In the genomic region with DNA sequence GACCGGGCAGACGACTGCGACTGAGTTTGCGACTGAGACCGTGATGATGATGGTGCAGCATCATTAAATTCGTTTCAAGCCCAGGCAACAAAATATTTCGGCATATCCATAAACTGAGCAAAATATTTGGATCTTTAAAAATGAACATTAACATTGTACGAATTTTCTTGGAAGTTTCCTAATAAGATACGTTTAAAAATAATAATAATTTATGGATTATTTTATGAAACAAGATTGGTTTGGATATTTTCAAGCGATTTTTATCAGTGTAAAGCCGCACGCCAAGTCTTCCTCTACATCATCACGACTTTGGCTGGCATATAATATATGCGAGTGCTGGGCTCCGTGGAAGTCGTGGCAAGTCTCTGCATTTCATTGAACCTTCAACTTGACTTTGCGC, we compare ENCODE assay signal across 4 fruit fly cellular contexts.
TF ChIP-seq lines count a peak whose summit lies in the region.

No protein-coding gene starts in this region.

- no peak for TF ChIP-seq CTCF in whole organism, embryonic (GFP tag; optimal IDR thresholded peaks at IDR 0.05; lab: Kevin White, UChicago)

TF ChIP-seq in whole organism, embryonic, 481 proteins besides CTCF, POLR2A, EP300 and RAD21 (continues in another document):
- no peak for TF ChIP-seq Dll (GFP tag; IDR thresholded peaks at IDR 0.05; lab: Robert Waterston, UW; ENCODE audit: partially characterized antibody)
- no peak for TF ChIP-seq bowl (GFP tag; IDR thresholded peaks at IDR 0.05; lab: Robert Waterston, UW)
- no peak for TF ChIP-seq CG11560 (tag; IDR thresholded peaks at IDR 0.05; lab: Robert Waterston, UW)
- TF ChIP-seq Drgx (GFP tag; IDR thresholded peaks at IDR 0.05; lab: Robert Waterston, UW), result peak; percentile 61
- TF ChIP-seq CG17829 (tag; optimal IDR thresholded peaks at IDR 0.05; lab: Kevin White, UChicago), result peak; percentile 34
- TF ChIP-seq CG30431 (GFP tag; optimal IDR thresholded peaks at IDR 0.05; lab: Kevin White, UChicago), result no peak
- TF ChIP-seq CG18476 (GFP tag; optimal IDR thresholded peaks at IDR 0.05; lab: Kevin White, UChicago), result no peak
- TF ChIP-seq Ptx1 (GFP tag; IDR thresholded peaks at IDR 0.05; lab: Robert Waterston, UW), result peak; percentile 13; the same call in 1 of the 2 replicates
- 0 out of 3 replicates have a peak, but pooled peaks have one; percentile 31 for TF ChIP-seq tgo (GFP tag; IDR thresholded peaks at IDR 0.05; lab: Robert Waterston, UW)
- TF ChIP-seq CG10979 (tag; optimal IDR thresholded peaks at IDR 0.05; lab: Kevin White, UChicago), result peak; percentile 38
- TF ChIP-seq gem (tag; optimal IDR thresholded peaks at IDR 0.05; lab: Kevin White, UChicago), result peak; percentile 61
- peak; percentile 37 for TF ChIP-seq CG18262 (tag; optimal IDR thresholded peaks at IDR 0.05; lab: Kevin White, UChicago)
- TF ChIP-seq CG3838 (GFP tag; optimal IDR thresholded peaks at IDR 0.05; lab: Kevin White, UChicago), result no peak
- peak; percentile 45 for TF ChIP-seq unpg (GFP tag; optimal IDR thresholded peaks at IDR 0.05; lab: Kevin White, UChicago)
- peak; percentile 9 for TF ChIP-seq dmrt11E (tag; optimal IDR thresholded peaks at IDR 0.05; lab: Kevin White, UChicago)
- TF ChIP-seq pum (GFP tag; optimal IDR thresholded peaks at IDR 0.05; lab: Kevin White, UChicago), result no peak
- TF ChIP-seq CG8089 (GFP tag; optimal IDR thresholded peaks at IDR 0.05; lab: Kevin White, UChicago), result no peak
- TF ChIP-seq CG11093 (GFP tag; IDR thresholded peaks at IDR 0.05; lab: Robert Waterston, UW), result no peak
- no peak for TF ChIP-seq cg (GFP tag; optimal IDR thresholded peaks at IDR 0.05; lab: Kevin White, UChicago)
- TF ChIP-seq da (GFP tag; optimal IDR thresholded peaks at IDR 0.05; lab: Kevin White, UChicago), result no peak
- TF ChIP-seq scrt (GFP tag; optimal IDR thresholded peaks at IDR 0.05; lab: Kevin White, UChicago), result no peak

TF ChIP-seq in whole organism, prepupa, 60 proteins besides CTCF, POLR2A, EP300 and RAD21 (continues in another document):
- peak; percentile 58 for TF ChIP-seq CG31627 (GFP tag; optimal IDR thresholded peaks at IDR 0.05; lab: Kevin White, UChicago)
- TF ChIP-seq CG8632 (GFP tag; optimal IDR thresholded peaks at IDR 0.05; lab: Kevin White, UChicago), result peak; percentile 77
- peak; percentile 57 for TF ChIP-seq CG4318 (GFP tag; optimal IDR thresholded peaks at IDR 0.05; lab: Kevin White, UChicago)
- peak; percentile 75 for TF ChIP-seq CG32006 (GFP tag; optimal IDR thresholded peaks at IDR 0.05; lab: Kevin White, UChicago)
- TF ChIP-seq Ets96B (tag; optimal IDR thresholded peaks at IDR 0.05; lab: Kevin White, UChicago), result peak; percentile 84
- TF ChIP-seq pdm3 (GFP tag; optimal IDR thresholded peaks at IDR 0.05; lab: Kevin White, UChicago), result peak; percentile 75
- peak; percentile 51 for TF ChIP-seq CG16779 (tag; optimal IDR thresholded peaks at IDR 0.05; lab: Kevin White, UChicago)
- peak; percentile 63 for TF ChIP-seq CG6808 (GFP tag; optimal IDR thresholded peaks at IDR 0.05; lab: Kevin White, UChicago)
- TF ChIP-seq CG3919 (GFP tag; optimal IDR thresholded peaks at IDR 0.05; lab: Kevin White, UChicago), result peak; percentile 85
- peak; percentile 83 for TF ChIP-seq achi (GFP tag; optimal IDR thresholded peaks at IDR 0.05; lab: Kevin White, UChicago)
- TF ChIP-seq Eip75B (GFP tag; optimal IDR thresholded peaks at IDR 0.05; lab: Kevin White, UChicago), result peak; percentile 80
- TF ChIP-seq spab (GFP tag; optimal IDR thresholded peaks at IDR 0.05; lab: Kevin White, UChicago), result peak; percentile 59
- TF ChIP-seq salr (GFP tag; optimal IDR thresholded peaks at IDR 0.05; lab: Kevin White, UChicago), result peak; percentile 36 to 55
- peak; percentile 24 for TF ChIP-seq Blimp-1 (GFP tag; optimal IDR thresholded peaks at IDR 0.05; lab: Kevin White, UChicago)
- peak; percentile 41; the same call in 1 of the 2 replicates for TF ChIP-seq CG11294 (GFP tag; IDR thresholded peaks at IDR 0.05; lab: Robert Waterston, UW)
- peak; percentile 91 for TF ChIP-seq svp (GFP tag; lab: Kevin White, UChicago)
- TF ChIP-seq CG6163 (GFP tag; IDR thresholded peaks at IDR 0.05; lab: Robert Waterston, UW), result peak; percentile 86
- peak; percentile 87 for TF ChIP-seq esn (GFP tag; optimal IDR thresholded peaks at IDR 0.05; lab: Kevin White, UChicago)
- peak; percentile 82 for TF ChIP-seq CG34406 (GFP tag; optimal IDR thresholded peaks at IDR 0.05; lab: Kevin White, UChicago)
- peak; percentile 76 for TF ChIP-seq vri (GFP tag; optimal IDR thresholded peaks at IDR 0.05; lab: Kevin White, UChicago)
- peak; percentile 46 for TF ChIP-seq CG9139 (GFP tag; optimal IDR thresholded peaks at IDR 0.05; lab: Kevin White, UChicago)
- peak; percentile 32 for TF ChIP-seq dac (GFP tag; optimal IDR thresholded peaks at IDR 0.05; lab: Kevin White, UChicago)

TF ChIP-seq in whole organism, pupa, 21 proteins besides CTCF, POLR2A, EP300 and RAD21:
- TF ChIP-seq Ets98B (GFP tag; IDR thresholded peaks at IDR 0.05; lab: Robert Waterston, UW) (peak; percentile 68), EcR (GFP tag; optimal IDR thresholded peaks at IDR 0.05; lab: Kevin White, UChicago) (peak; percentile 51), CG32121 (GFP tag; IDR thresholded peaks at IDR 0.05; lab: Robert Waterston, UW) (peak; percentile 62; the same call in 1 of the 2 replicates), CG10348 (GFP tag; IDR thresholded peaks at IDR 0.05; lab: Robert Waterston, UW) (no peak), Pif1A (GFP tag; optimal IDR thresholded peaks at IDR 0.05; lab: Kevin White, UChicago) (peak; percentile 33), rn (GFP tag; IDR thresholded peaks at IDR 0.05; lab: Robert Waterston, UW) (peak; percentile 45; the same call in 1 of the 2 replicates), CG34367 (tag; optimal IDR thresholded peaks at IDR 0.05; lab: Kevin White, UChicago) (peak; percentile 78), Pif1B (GFP tag; optimal IDR thresholded peaks at IDR 0.05; lab: Kevin White, UChicago) (peak; percentile 84), CG4496 (GFP tag; IDR thresholded peaks at IDR 0.05; lab: Robert Waterston, UW) (peak; percentile 75), Snoo (tag; optimal IDR thresholded peaks at IDR 0.05; lab: Kevin White, UChicago) (no peak), CG8301 (tag; optimal IDR thresholded peaks at IDR 0.05; lab: Kevin White, UChicago) (peak; percentile 78), CG17806 (tag; optimal IDR thresholded peaks at IDR 0.05; lab: Kevin White, UChicago) (peak; percentile 83), CG8159 (tag; optimal IDR thresholded peaks at IDR 0.05; lab: Kevin White, UChicago) (peak; percentile 82), CG12605 (GFP tag; IDR thresholded peaks at IDR 0.05; lab: Robert Waterston, UW) (peak; percentile 60), D1 (tag; optimal IDR thresholded peaks at IDR 0.05; lab: Kevin White, UChicago) (peak; percentile 41), CG9948 (tag; optimal IDR thresholded peaks at IDR 0.05; lab: Kevin White, UChicago) (peak; percentile 83), fd96Ca (GFP tag; IDR thresholded peaks at IDR 0.05; lab: Robert Waterston, UW) (0 out of 3 replicates have a peak, but pooled peaks have one; percentile 34), CG15710 (tag; optimal IDR thresholded peaks at IDR 0.05; lab: Kevin White, UChicago) (peak; percentile 76), CG13204 (GFP tag; optimal IDR thresholded peaks at IDR 0.05; lab: Kevin White, UChicago) (peak; percentile 33), CG14655 (GFP tag; optimal IDR thresholded peaks at IDR 0.05; lab: Kevin White, UChicago) (peak; percentile 75), gl (tag; optimal IDR thresholded peaks at IDR 0.05; lab: Kevin White, UChicago) (peak; percentile 63)
TF ChIP-seq in whole organism, pupa: peak in this region for 19.

TF ChIP-seq in whole organism, wandering third instar larva, 38 proteins besides CTCF, POLR2A, EP300 and RAD21:
- peak in 1 of 2 experiments; percentile 89 for TF ChIP-seq foxo (GFP tag; optimal IDR thresholded peaks at IDR 0.05; lab: Kevin White, UChicago)
- TF ChIP-seq Jra (GFP tag; optimal IDR thresholded peaks at IDR 0.05; lab: Kevin White, UChicago), result peak; percentile 46
- no peak for TF ChIP-seq dl (GFP tag; optimal IDR thresholded peaks at IDR 0.05; lab: Kevin White, UChicago; ENCODE audit: insufficient read depth in 1 of 2, partially characterized antibody in 2 of 2)
- no peak for TF ChIP-seq CG9705 (GFP tag; optimal IDR thresholded peaks at IDR 0.05; lab: Kevin White, UChicago)
- peak; percentile 88 for TF ChIP-seq fru (GFP tag; optimal IDR thresholded peaks at IDR 0.05; lab: Kevin White, UChicago)
- peak; percentile 91 for TF ChIP-seq h (GFP tag; optimal IDR thresholded peaks at IDR 0.05; lab: Kevin White, UChicago)
- no peak for TF ChIP-seq Abd-B (GFP tag; optimal IDR thresholded peaks at IDR 0.05; lab: Kevin White, UChicago)
- TF ChIP-seq ey (GFP tag; optimal IDR thresholded peaks at IDR 0.05; lab: Kevin White, UChicago), result peak; percentile 82
- TF ChIP-seq Hnf4 (GFP tag; optimal IDR thresholded peaks at IDR 0.05; lab: Kevin White, UChicago), result peak; percentile 81
- TF ChIP-seq brk (GFP tag; optimal IDR thresholded peaks at IDR 0.05; lab: Kevin White, UChicago), result peak; percentile 88
- peak; percentile 69 for TF ChIP-seq Rel (GFP tag; optimal IDR thresholded peaks at IDR 0.05; lab: Kevin White, UChicago)
- no peak for TF ChIP-seq Rel (tag; optimal IDR thresholded peaks at IDR 0.05; lab: Kevin White, UChicago)
- no peak for TF ChIP-seq pan (optimal IDR thresholded peaks at IDR 0.05; lab: Kevin White, UChicago)
- TF ChIP-seq woc (GFP tag; optimal IDR thresholded peaks at IDR 0.05; lab: Kevin White, UChicago), result peak; percentile 82
- no peak for TF ChIP-seq lola (GFP tag; optimal IDR thresholded peaks at IDR 0.05; lab: Kevin White, UChicago)
- peak; percentile 49 for TF ChIP-seq dmrt93B (GFP tag; optimal IDR thresholded peaks at IDR 0.05; lab: Kevin White, UChicago)
- TF ChIP-seq OdsH (GFP tag; optimal IDR thresholded peaks at IDR 0.05; lab: Kevin White, UChicago), result peak; percentile 87
- TF ChIP-seq sage (GFP tag; optimal IDR thresholded peaks at IDR 0.05; lab: Kevin White, UChicago), result peak; percentile 76
- TF ChIP-seq Sp1 (GFP tag; optimal IDR thresholded peaks at IDR 0.05; lab: Kevin White, UChicago), result peak; percentile 75
- no peak for TF ChIP-seq Myc (optimal IDR thresholded peaks at IDR 0.05; lab: Kevin White, UChicago)
- TF ChIP-seq HLH106 (tag; optimal IDR thresholded peaks at IDR 0.05; lab: Kevin White, UChicago), result peak; percentile 81
- TF ChIP-seq br (GFP tag; optimal IDR thresholded peaks at IDR 0.05; lab: Kevin White, UChicago), result peak; percentile 78
- peak; percentile 89 for TF ChIP-seq rgr (GFP tag; optimal IDR thresholded peaks at IDR 0.05; lab: Kevin White, UChicago)
- peak; percentile 55 for TF ChIP-seq CG32264 (GFP tag; optimal IDR thresholded peaks at IDR 0.05; lab: Kevin White, UChicago)
- no peak for TF ChIP-seq Hr83 (GFP tag; optimal IDR thresholded peaks at IDR 0.05; lab: Kevin White, UChicago; ENCODE audit: poor library complexity, severe bottlenecking)
- TF ChIP-seq psq (GFP tag; optimal IDR thresholded peaks at IDR 0.05; lab: Kevin White, UChicago), result peak; percentile 79
TF ChIP-seq in whole organism, wandering third instar larva: peak in this region for 18.
